Fruit fly (Drosophila melanogaster): ENCODE data around the gene X11Lbeta.
A peak's percentile ranks its signal among the peaks of the same experiment; 100 is the strongest.

Gene X11Lbeta

DNA sequence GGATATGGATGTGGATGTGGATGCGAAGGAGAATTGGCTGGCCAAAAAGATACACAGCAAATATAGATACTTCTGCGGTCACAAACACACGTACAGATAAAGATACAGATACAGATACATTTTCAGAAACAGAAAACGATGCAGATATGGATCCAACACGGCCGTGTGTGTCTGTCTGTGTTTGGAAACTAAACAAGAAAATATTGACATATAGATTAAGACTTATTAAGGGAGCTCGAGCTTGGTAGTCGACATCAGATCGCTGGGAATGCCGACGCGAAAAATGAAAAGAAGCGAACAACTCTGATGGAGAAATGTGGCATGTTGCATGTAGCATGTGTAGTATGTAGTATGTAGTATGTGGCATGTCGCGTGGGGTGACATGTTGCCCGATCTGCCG is 45.5 kb upstream of the X11Lbeta start (continued):
- TF ChIP-seq dan (GFP tag; IDR thresholded peaks at IDR 0.05) (no peak), CG7786 (GFP tag; optimal IDR thresholded peaks at IDR 0.05) (no peak), wdn (GFP tag; IDR thresholded peaks at IDR 0.05) (no peak), CG7987 (GFP tag; optimal IDR thresholded peaks at IDR 0.05) (peak; percentile 17), en (GFP tag; optimal IDR thresholded peaks at IDR 0.05) (no peak), Fer3 (tag; optimal IDR thresholded peaks at IDR 0.05) (no peak), ap (GFP tag; IDR thresholded peaks at IDR 0.05) (no peak), sim (GFP tag; IDR thresholded peaks at IDR 0.05) (0 out of 2 replicates have a peak, but pooled peaks have one; percentile 6), fd102C (GFP tag; optimal IDR thresholded peaks at IDR 0.05) (peak; percentile 84), Dek (tag; optimal IDR thresholded peaks at IDR 0.05) (no peak), mirr (GFP tag; optimal IDR thresholded peaks at IDR 0.05) (no peak), CG12659 (GFP tag; optimal IDR thresholded peaks at IDR 0.05) (peak; percentile 19), Ada2b (GFP tag; IDR thresholded peaks at IDR 0.05) (no peak), CG12104 (GFP tag; optimal IDR thresholded peaks at IDR 0.05) (no peak), vfl (GFP tag; optimal IDR thresholded peaks at IDR 0.05) (no peak), ash1 (GFP tag; optimal IDR thresholded peaks at IDR 0.05) (no peak), BtbVII (GFP tag; optimal IDR thresholded peaks at IDR 0.05) (no peak), Nf-YB (GFP tag; optimal IDR thresholded peaks at IDR 0.05) (peak; percentile 31), CG9727 (GFP tag; optimal IDR thresholded peaks at IDR 0.05) (peak; percentile 25), scrt (GFP tag; optimal IDR thresholded peaks at IDR 0.05) (peak; percentile 16), pho (GFP tag; optimal IDR thresholded peaks at IDR 0.05) (no peak), sima (GFP tag; optimal IDR thresholded peaks at IDR 0.05) (no peak), cas (GFP tag; IDR thresholded peaks at IDR 0.05) (no peak), zen (tag; optimal IDR thresholded peaks at IDR 0.05) (no peak), CG11723 (GFP tag; optimal IDR thresholded peaks at IDR 0.05) (peak; percentile 22), crp (GFP tag; optimal IDR thresholded peaks at IDR 0.05) (no peak), CG12391 (tag; optimal IDR thresholded peaks at IDR 0.05) (no peak), CG2202 (tag; optimal IDR thresholded peaks at IDR 0.05) (peak; percentile 74), CG17361 (GFP tag; IDR thresholded peaks at IDR 0.05) (no peak; the same call in 2 of the 3 replicates), CG2129 (GFP tag; IDR thresholded peaks at IDR 0.05; ENCODE audit: partially characterized antibody) (no peak), tap (tag; optimal IDR thresholded peaks at IDR 0.05) (peak; percentile 25), CG17359 (tag; optimal IDR thresholded peaks at IDR 0.05) (peak; percentile 23), HmgD (GFP tag; optimal IDR thresholded peaks at IDR 0.05) (no peak), zfh1 (GFP tag; IDR thresholded peaks at IDR 0.05) (no peak), Dp (GFP tag; optimal IDR thresholded peaks at IDR 0.05) (no peak), kni (GFP tag; optimal IDR thresholded peaks at IDR 0.05) (no peak), pfk (GFP tag; optimal IDR thresholded peaks at IDR 0.05) (no peak), Vsx1 (GFP tag; optimal IDR thresholded peaks at IDR 0.05) (peak; percentile 56), Hr51 (GFP tag; optimal IDR thresholded peaks at IDR 0.05) (no peak), slou (GFP tag; optimal IDR thresholded peaks at IDR 0.05) (no peak), CG10543 (GFP tag; optimal IDR thresholded peaks at IDR 0.05) (no peak), slp2 (GFP tag; optimal IDR thresholded peaks at IDR 0.05) (no peak), Sox102F (GFP tag; optimal IDR thresholded peaks at IDR 0.05) (peak; percentile 13), pita (GFP tag; optimal IDR thresholded peaks at IDR 0.05) (no peak), CG10274 (GFP tag; optimal IDR thresholded peaks at IDR 0.05) (peak; percentile 14), CG7271 (tag; optimal IDR thresholded peaks at IDR 0.05) (peak; percentile 27), Taf1 (GFP tag; IDR thresholded peaks at IDR 0.05) (no peak), jing (GFP tag; optimal IDR thresholded peaks at IDR 0.05) (no peak), sqz (GFP tag; optimal IDR thresholded peaks at IDR 0.05) (peak; percentile 33), repo (GFP tag; optimal IDR thresholded peaks at IDR 0.05) (no peak), trh (GFP tag; optimal IDR thresholded peaks at IDR 0.05) (no peak)
